Worm (Caenorhabditis elegans) whole organism, L2 larva: ENCODE measurements around the gene C52B9.4.

Source experiments
- alr-1 ChIP-seq: fragments of 150-350 bp; optimal IDR thresholded peaks from 2 replicates; lab custom pipeline; 2014; ENCODE audit warnings: missing biosample characterization, missing genetic modification characterization
- blmp-1 ChIP-seq: sonication (generic microtip); optimal IDR thresholded peaks from 2 replicates; lab custom pipeline; 2017; ENCODE audit warnings: missing genetic modification characterization, mild to moderate bottlenecking, missing compliant biosample characterization, antibody characterized with exemption, moderate library complexity; ENCODE audit not compliant: insufficient read depth
- egl-27 ChIP-seq: sonication (generic microtip); optimal IDR thresholded peaks from 3 replicates; lab custom pipeline; 2017; ENCODE audit warnings: missing biosample characterization, missing genetic modification reagents, missing genetic modification characterization
- mdl-1 ChIP-seq, 2 experiments: fragments of 150-350 bp in 1 of 2; sonication (generic microtip) in 1 of 2; optimal IDR thresholded peaks; 2 replicates each; lab custom pipeline; 2017; ENCODE audit warnings: missing biosample characterization in 2 of 2, missing genetic modification characterization in 2 of 2
- nhr-237 ChIP-seq: fragments of 150-350 bp; optimal IDR thresholded peaks from 2 replicates; lab custom pipeline; 2014; ENCODE audit warnings: missing biosample characterization, missing genetic modification characterization
- sma-3 ChIP-seq: sonication (generic microtip); optimal IDR thresholded peaks from 2 replicates; lab custom pipeline; 2016; ENCODE audit warnings: missing genetic modification reagents, missing genetic modification characterization, missing compliant biosample characterization
- snpc-4 ChIP-seq: fragments of 150-350 bp; optimal IDR thresholded peaks from 2 replicates; lab custom pipeline; 2014; ENCODE audit warnings: missing biosample characterization, missing genetic modification characterization
- unc-39 ChIP-seq: fragments of 150-350 bp; optimal IDR thresholded peaks from 2 replicates; lab custom pipeline; 2014; ENCODE audit warnings: missing biosample characterization, missing genetic modification characterization
- zag-1 ChIP-seq: fragments of 150-350 bp; optimal IDR thresholded peaks from 2 replicates; lab custom pipeline; 2014; ENCODE audit warnings: missing biosample characterization, missing genetic modification characterization
- ztf-1 ChIP-seq: fragments of 200-800 bp; sonication (Bioruptor generic); conservative IDR thresholded peaks from 2 replicates; pipeline ENCODE4 v1.3.6; 2022; ENCODE audit warnings: missing genetic modification characterization, missing compliant biosample characterization

ce11 chrX:4216894-4217293, 43.6 kb upstream of the C52B9.4 start, which contains the start of the genes F20B6.10 and hpk-1:
- TF ChIP-seq alr-1 (tag; lab: Kevin White, UChicago) (no peak), egl-27 (no peak), sma-3 (no peak), ztf-1 (no peak), snpc-4 (tag; lab: Kevin White, UChicago) (no peak), mdl-1 (tag; optimal IDR thresholded peaks at IDR 0.05; lab: Kevin White, UChicago) (no peak), zag-1 (no peak), nhr-237 (tag; lab: Kevin White, UChicago) (no peak), unc-39 (no peak), blmp-1 (tag; lab: Kevin White, UChicago) (no peak)
